Worm (Caenorhabditis elegans) whole organism, L3 larva: ENCODE data around the gene fbxa-135.

Source experiments
- daf-12 ChIP-seq: fragments of 150-350 bp; optimal IDR thresholded peaks from 2 replicates; lab custom pipeline; 2014; ENCODE audit warnings: missing biosample characterization, missing genetic modification reagents, missing genetic modification characterization
- hmg-11 ChIP-seq: sonication (generic microtip); optimal IDR thresholded peaks from 2 replicates; lab custom pipeline; 2016; ENCODE audit warnings: missing genetic modification characterization, missing compliant biosample characterization
- lin-15B ChIP-seq: fragments of 150-350 bp; optimal IDR thresholded peaks from 2 replicates; lab custom pipeline; 2014; ENCODE audit warnings: missing biosample characterization, missing genetic modification characterization
- nhr-12 ChIP-seq: fragments of 150-350 bp; optimal IDR thresholded peaks from 2 replicates; lab custom pipeline; 2014; ENCODE audit warnings: missing biosample characterization, missing genetic modification characterization
- nhr-28 ChIP-seq: fragments of 150-350 bp; optimal IDR thresholded peaks from 2 replicates; lab custom pipeline; 2014; ENCODE audit warnings: missing biosample characterization, missing genetic modification characterization
- nhr-77 ChIP-seq: fragments of 150-350 bp; optimal IDR thresholded peaks from 2 replicates; lab custom pipeline; 2014; ENCODE audit warnings: missing biosample characterization, missing genetic modification characterization
- snpc-4 ChIP-seq: fragments of 150-350 bp; optimal IDR thresholded peaks from 2 replicates; lab custom pipeline; 2014; ENCODE audit warnings: missing biosample characterization, missing genetic modification characterization

ce11 chrV:15406928-15407327 is 4.9 kb downstream of the fbxa-135 start, which contains the start of gene srh-257:
- TF ChIP-seq nhr-28 (tag; lab: Kevin White, UChicago) (no peak), nhr-77 (tag; lab: Kevin White, UChicago) (no peak), hmg-11 (no peak), snpc-4 (tag; lab: Kevin White, UChicago) (no peak), nhr-12 (no peak), lin-15B (tag; lab: Kevin White, UChicago) (no peak), daf-12 (tag; lab: Kevin White, UChicago) (no peak)
